Fruit fly (Drosophila melanogaster) whole organism, pupa: ENCODE measurements around the gene RpL7A.

Source experiments
- CG10348 ChIP-seq: fragments of 200-800 bp; sonication (Bioruptor generic); IDR thresholded peaks from 2 replicates; pipeline ENCODE4 v1.3.6; 2022; ENCODE audit warnings: missing biosample characterization, missing genetic modification characterization
- CG12605 ChIP-seq: fragments of 200-800 bp; sonication (Bioruptor generic); IDR thresholded peaks from 2 replicates; pipeline ENCODE4 v1.3.6; 2022; ENCODE audit warnings: missing biosample characterization, missing genetic modification characterization
- CG13204 ChIP-seq: fragments of 200-800 bp; sonication (Bioruptor generic); optimal IDR thresholded peaks from 2 replicates; lab custom pipeline; 2018; ENCODE audit warnings: missing biosample characterization, mild to moderate bottlenecking, missing genetic modification characterization, moderate library complexity
- CG14655 ChIP-seq: fragments of 200-800 bp; sonication (Bioruptor generic); optimal IDR thresholded peaks from 3 replicates; lab custom pipeline; 2017; ENCODE audit warnings: mild to moderate bottlenecking, missing biosample characterization, missing genetic modification reagents, missing genetic modification characterization
- CG15710 ChIP-seq: fragments of 200-800 bp; sonication (Bioruptor generic); optimal IDR thresholded peaks from 2 replicates; lab custom pipeline; 2018; ENCODE audit warnings: missing biosample characterization, mild to moderate bottlenecking, missing genetic modification characterization, moderate library complexity
- CG17806 ChIP-seq: fragments of 200-800 bp; sonication (Bioruptor generic); optimal IDR thresholded peaks from 2 replicates; lab custom pipeline; 2018; ENCODE audit warnings: missing biosample characterization, mild to moderate bottlenecking, missing genetic modification characterization, moderate library complexity
- CG32121 ChIP-seq: fragments of 200-800 bp; sonication (Bioruptor generic); IDR thresholded peaks from 2 replicates; pipeline ENCODE4 v1.3.6; 2022; ENCODE audit warnings: missing biosample characterization, missing genetic modification characterization
- CG34367 ChIP-seq: fragments of 200-800 bp; sonication (Bioruptor generic); optimal IDR thresholded peaks from 2 replicates; lab custom pipeline; 2018; ENCODE audit warnings: missing biosample characterization, mild to moderate bottlenecking, missing genetic modification characterization
- CG4496 ChIP-seq: fragments of 200-800 bp; sonication (Bioruptor generic); IDR thresholded peaks from 3 replicates; pipeline ENCODE4 v1.3.6; 2022; ENCODE audit warnings: missing biosample characterization, missing genetic modification characterization
- CG8159 ChIP-seq: fragments of 200-800 bp; sonication (Bioruptor generic); optimal IDR thresholded peaks from 3 replicates; lab custom pipeline; 2018; ENCODE audit warnings: missing biosample characterization, mild to moderate bottlenecking, missing genetic modification characterization, moderate library complexity
- CG8301 ChIP-seq: fragments of 200-800 bp; sonication (Bioruptor generic); optimal IDR thresholded peaks from 2 replicates; lab custom pipeline; 2018; ENCODE audit warnings: missing biosample characterization, mild to moderate bottlenecking, missing genetic modification characterization
- CG9948 ChIP-seq: fragments of 200-800 bp; sonication (Bioruptor generic); optimal IDR thresholded peaks from 2 replicates; lab custom pipeline; 2018; ENCODE audit warnings: missing biosample characterization, mild to moderate bottlenecking, missing genetic modification characterization, moderate library complexity
- D1 ChIP-seq: fragments of 200-800 bp; sonication (Bioruptor generic); optimal IDR thresholded peaks from 2 replicates; lab custom pipeline; 2018; ENCODE audit warnings: missing biosample characterization, mild to moderate bottlenecking, missing genetic modification characterization, moderate library complexity
- EcR ChIP-seq: fragments of 200-800 bp; sonication (Bioruptor generic); optimal IDR thresholded peaks from 3 replicates; lab custom pipeline; 2019; ENCODE audit warnings: missing biosample characterization, missing genetic modification characterization, mild to moderate bottlenecking, moderate library complexity, missing genetic modification reagents
- Ets98B ChIP-seq: fragments of 200-800 bp; sonication (Bioruptor generic); IDR thresholded peaks from 2 replicates; pipeline ENCODE4 v1.3.6; 2022; ENCODE audit warnings: missing biosample characterization, missing genetic modification characterization
- Pif1A ChIP-seq: fragments of 200-800 bp; sonication (Bioruptor generic); optimal IDR thresholded peaks from 3 replicates; lab custom pipeline; 2016; ENCODE audit warnings: missing biosample characterization, missing genetic modification characterization
- Pif1B ChIP-seq: fragments of 200-800 bp; sonication (Bioruptor generic); optimal IDR thresholded peaks from 3 replicates; lab custom pipeline; 2016; ENCODE audit warnings: missing biosample characterization, missing genetic modification characterization
- Snoo ChIP-seq: fragments of 200-800 bp; sonication (Bioruptor generic); optimal IDR thresholded peaks from 3 replicates; lab custom pipeline; 2017; ENCODE audit warnings: missing biosample characterization, mild to moderate bottlenecking, missing genetic modification characterization, inconsistent platforms
- fd96Ca ChIP-seq: fragments of 200-800 bp; sonication (Bioruptor generic); IDR thresholded peaks from 3 replicates; pipeline ENCODE4 v1.3.6; 2022; ENCODE audit warnings: missing biosample characterization, missing genetic modification characterization
- gl ChIP-seq: fragments of 200-800 bp; sonication (Bioruptor generic); optimal IDR thresholded peaks from 2 replicates; lab custom pipeline; 2018; ENCODE audit warnings: missing biosample characterization, mild to moderate bottlenecking, missing genetic modification characterization
- rn ChIP-seq: fragments of 200-800 bp; sonication (Bioruptor generic); IDR thresholded peaks from 2 replicates; pipeline ENCODE4 v1.3.6; 2022; ENCODE audit warnings: missing biosample characterization, missing genetic modification characterization

RpL7A gene

dm6 chrX:6527680-6528079, 5.5 kb downstream of the RpL7A start, which contains the start of gene CG3342:
TSS of gene CG3342 (minus strand) at chrX:6527888.
- TF ChIP-seq Snoo (tag; lab: Kevin White, UChicago) (no peak), CG8301 (tag; lab: Kevin White, UChicago) (no peak), EcR (GFP tag; lab: Kevin White, UChicago) (no peak), D1 (no peak), CG10348 (GFP tag; lab: Robert Waterston, UW) (no peak), CG32121 (GFP tag; lab: Robert Waterston, UW) (no peak), CG14655 (GFP tag; lab: Kevin White, UChicago) (no peak), CG17806 (no peak), CG34367 (tag; lab: Kevin White, UChicago) (no peak), gl (tag; lab: Kevin White, UChicago) (no peak), CG4496 (GFP tag; lab: Robert Waterston, UW) (no peak), Ets98B (GFP tag; lab: Robert Waterston, UW) (no peak), fd96Ca (no peak), CG13204 (GFP tag; lab: Kevin White, UChicago) (no peak)

- TF ChIP-seq rn (no peak), Pif1A (GFP tag; lab: Kevin White, UChicago) (no peak), CG4496 (GFP tag; lab: Robert Waterston, UW) (peak; percentile 16; the same call in 1 of the 3 replicates), EcR (GFP tag; lab: Kevin White, UChicago) (no peak), fd96Ca (no peak), CG34367 (tag; lab: Kevin White, UChicago) (no peak), Ets98B (GFP tag; lab: Robert Waterston, UW) (no peak)
- TF ChIP-seq, all 21 proteins: peak for 1
Observed at dm6 chrX:6524217-6524616, 8.9 kb downstream of the RpL7A start, which contains the start of the genes CG42340 and CG3918. TSS of gene CG42340 (minus strand) at chrX:6524323. TSS of gene CG3918 (plus strand) at chrX:6524464.

- TF ChIP-seq EcR (GFP tag; lab: Kevin White, UChicago) = no peak
- no peak for TF ChIP-seq CG8159 (tag; lab: Kevin White, UChicago)
- TF ChIP-seq CG12605 (GFP tag; lab: Robert Waterston, UW) = no peak
- TF ChIP-seq CG34367 (tag; lab: Kevin White, UChicago) = no peak
- TF ChIP-seq Snoo (tag; lab: Kevin White, UChicago) = no peak
- no peak for TF ChIP-seq CG32121 (GFP tag; lab: Robert Waterston, UW)
- no peak for TF ChIP-seq Pif1A (GFP tag; lab: Kevin White, UChicago)
- TF ChIP-seq Ets98B (GFP tag; lab: Robert Waterston, UW) = no peak
- no peak for TF ChIP-seq CG17806
- no peak for TF ChIP-seq CG8301 (tag; lab: Kevin White, UChicago)
- no peak for TF ChIP-seq CG15710 (tag; lab: Kevin White, UChicago)
- no peak for TF ChIP-seq Pif1B (GFP tag; lab: Kevin White, UChicago)
- no peak for TF ChIP-seq fd96Ca
- no peak for TF ChIP-seq CG9948 (tag; lab: Kevin White, UChicago)
- no peak for TF ChIP-seq CG10348 (GFP tag; lab: Robert Waterston, UW)
- TF ChIP-seq gl (tag; lab: Kevin White, UChicago) = no peak
- TF ChIP-seq rn = no peak
- no peak for TF ChIP-seq D1
- TF ChIP-seq CG13204 (GFP tag; lab: Kevin White, UChicago) = no peak
- TF ChIP-seq CG4496 (GFP tag; lab: Robert Waterston, UW) = no peak
Observed at dm6 chrX:6513193-6513592, 20.0 kb downstream of the RpL7A start.
